Worm (Caenorhabditis elegans) whole organism, L2 larva: ENCODE data around the gene srh-72.

Experiments
- F13H6.1 ChIP-seq: sonication (generic microtip); optimal IDR thresholded peaks from 2 replicates; lab custom pipeline; 2016; ENCODE audit warnings: missing genetic modification characterization, missing compliant biosample characterization
- R02D3.7 ChIP-seq: fragments of 150-350 bp; optimal IDR thresholded peaks from 2 replicates; lab custom pipeline; 2014; ENCODE audit warnings: missing biosample characterization, missing genetic modification characterization
- Y55F3AM.14 ChIP-seq: fragments of 200-800 bp; sonication (Bioruptor generic); optimal IDR thresholded peaks from 2 replicates; lab custom pipeline; 2018; ENCODE audit warnings: mild to moderate bottlenecking, missing genetic modification characterization, missing compliant biosample characterization
- ZK546.5 ChIP-seq: sonication (generic microtip); optimal IDR thresholded peaks from 2 replicates; lab custom pipeline; 2017; ENCODE audit warnings: missing biosample characterization, missing genetic modification characterization
- alr-1 ChIP-seq: fragments of 150-350 bp; optimal IDR thresholded peaks from 2 replicates; lab custom pipeline; 2014; ENCODE audit warnings: missing biosample characterization, missing genetic modification characterization
- aly-2 ChIP-seq: fragments of 150-350 bp; optimal IDR thresholded peaks from 2 replicates; lab custom pipeline; 2014; ENCODE audit warnings: missing biosample characterization, missing genetic modification characterization
- ama-1 ChIP-seq: fragments of 150-350 bp; optimal IDR thresholded peaks from 2 replicates; lab custom pipeline; 2018; ENCODE audit warnings: inconsistent platforms
- blmp-1 ChIP-seq: sonication (generic microtip); optimal IDR thresholded peaks from 2 replicates; lab custom pipeline; 2017; ENCODE audit warnings: missing genetic modification characterization, mild to moderate bottlenecking, missing compliant biosample characterization, antibody characterized with exemption, moderate library complexity; ENCODE audit not compliant: insufficient read depth
- ceh-16 ChIP-seq: fragments of 150-350 bp; optimal IDR thresholded peaks from 2 replicates; lab custom pipeline; 2014; ENCODE audit warnings: missing biosample characterization, missing genetic modification characterization
- ceh-82 ChIP-seq: fragments of 150-350 bp; optimal IDR thresholded peaks from 2 replicates; lab custom pipeline; 2014; ENCODE audit warnings: missing biosample characterization, missing genetic modification characterization
- crh-2 ChIP-seq: sonication (generic microtip); optimal IDR thresholded peaks from 2 replicates; lab custom pipeline; 2017; ENCODE audit warnings: missing biosample characterization, missing genetic modification characterization
- dmd-4 ChIP-seq: sonication (generic microtip); optimal IDR thresholded peaks from 2 replicates; lab custom pipeline; 2017; ENCODE audit warnings: missing biosample characterization, missing genetic modification characterization
- egl-27 ChIP-seq: sonication (generic microtip); optimal IDR thresholded peaks from 3 replicates; lab custom pipeline; 2017; ENCODE audit warnings: missing biosample characterization, missing genetic modification reagents, missing genetic modification characterization
- elt-3 ChIP-seq: sonication (generic microtip); optimal IDR thresholded peaks from 2 replicates; lab custom pipeline; 2017; ENCODE audit warnings: missing biosample characterization, missing genetic modification characterization
- fos-1 ChIP-seq: fragments of 150-350 bp; optimal IDR thresholded peaks from 2 replicates; lab custom pipeline; 2014; ENCODE audit warnings: missing biosample characterization, missing genetic modification characterization
- gmeb-1 ChIP-seq: fragments of 150-350 bp; optimal IDR thresholded peaks from 2 replicates; lab custom pipeline; 2014; ENCODE audit warnings: missing biosample characterization, missing genetic modification characterization
- lin-13 ChIP-seq: fragments of 150-350 bp; optimal IDR thresholded peaks from 2 replicates; lab custom pipeline; 2014; ENCODE audit warnings: missing biosample characterization, missing genetic modification reagents, missing genetic modification characterization
- lsy-2 ChIP-seq, 2 experiments: fragments of 150-350 bp in 1 of 2; sonication (generic microtip) in 1 of 2; optimal IDR thresholded peaks; 2 replicates each; lab custom pipeline; 2014 to 2017; ENCODE audit warnings: missing biosample characterization in 2 of 2, missing genetic modification characterization in 2 of 2
- mab-5 ChIP-seq: fragments of 150-350 bp; optimal IDR thresholded peaks from 2 replicates; lab custom pipeline; 2014; ENCODE audit warnings: missing biosample characterization, missing genetic modification characterization
- mbf-1 ChIP-seq: sonication (generic microtip); optimal IDR thresholded peaks from 2 replicates; lab custom pipeline; 2017; ENCODE audit warnings: missing biosample characterization, missing genetic modification characterization
- mdl-1 ChIP-seq, 2 experiments: fragments of 150-350 bp in 1 of 2; sonication (generic microtip) in 1 of 2; optimal IDR thresholded peaks; 2 replicates each; lab custom pipeline; 2017; ENCODE audit warnings: missing biosample characterization in 2 of 2, missing genetic modification characterization in 2 of 2
- nhr-10 ChIP-seq: sonication (generic microtip); optimal IDR thresholded peaks from 2 replicates; lab custom pipeline; 2017; ENCODE audit warnings: missing biosample characterization, missing genetic modification characterization
- nhr-11 ChIP-seq: fragments of 150-350 bp; optimal IDR thresholded peaks from 2 replicates; lab custom pipeline; 2014; ENCODE audit warnings: missing biosample characterization, missing genetic modification characterization
- nhr-129 ChIP-seq: fragments of 150-350 bp; optimal IDR thresholded peaks from 2 replicates; lab custom pipeline; 2014; ENCODE audit warnings: missing biosample characterization, missing genetic modification characterization
- nhr-21 ChIP-seq: fragments of 150-350 bp; optimal IDR thresholded peaks from 2 replicates; lab custom pipeline; 2014; ENCODE audit warnings: missing biosample characterization, missing genetic modification characterization
- nhr-23 ChIP-seq: fragments of 150-350 bp; optimal IDR thresholded peaks from 2 replicates; lab custom pipeline; 2014; ENCODE audit warnings: missing biosample characterization, missing genetic modification reagents, missing genetic modification characterization
- nhr-237 ChIP-seq: fragments of 150-350 bp; optimal IDR thresholded peaks from 2 replicates; lab custom pipeline; 2014; ENCODE audit warnings: missing biosample characterization, missing genetic modification characterization
- nhr-25 ChIP-seq: fragments of 150-350 bp; sonication (generic microtip); optimal IDR thresholded peaks from 3 replicates; lab custom pipeline; 2014; ENCODE audit warnings: missing biosample characterization, missing genetic modification characterization
- nhr-77 ChIP-seq: fragments of 150-350 bp; optimal IDR thresholded peaks from 2 replicates; lab custom pipeline; 2014; ENCODE audit warnings: missing biosample characterization, missing genetic modification characterization
- sem-4 ChIP-seq: fragments of 150-350 bp; optimal IDR thresholded peaks from 2 replicates; lab custom pipeline; 2014; ENCODE audit warnings: missing biosample characterization, missing genetic modification reagents, missing genetic modification characterization
- skn-1 ChIP-seq: sonication (generic microtip); optimal IDR thresholded peaks from 2 replicates; lab custom pipeline; 2017; ENCODE audit warnings: missing biosample characterization, missing genetic modification characterization
- sma-9 ChIP-seq, 2 experiments: fragments of 150-350 bp in 1 of 2; sonication (generic microtip) in 1 of 2; optimal IDR thresholded peaks; 2 replicates each; lab custom pipeline; 2014 to 2016; ENCODE audit warnings: missing genetic modification characterization in 2 of 2, mild to moderate bottlenecking in 1 of 2, missing biosample characterization in 1 of 2, missing compliant biosample characterization in 1 of 2, missing genetic modification reagents in 1 of 2, moderate library complexity in 1 of 2
- snpc-4 ChIP-seq: fragments of 150-350 bp; optimal IDR thresholded peaks from 2 replicates; lab custom pipeline; 2014; ENCODE audit warnings: missing biosample characterization, missing genetic modification characterization
- unc-39 ChIP-seq: fragments of 150-350 bp; optimal IDR thresholded peaks from 2 replicates; lab custom pipeline; 2014; ENCODE audit warnings: missing biosample characterization, missing genetic modification characterization
- unc-55 ChIP-seq: fragments of 150-350 bp; sonication (generic microtip); optimal IDR thresholded peaks from 3 replicates; lab custom pipeline; 2014; ENCODE audit warnings: missing biosample characterization, missing genetic modification reagents, missing genetic modification characterization
- zag-1 ChIP-seq: fragments of 150-350 bp; optimal IDR thresholded peaks from 2 replicates; lab custom pipeline; 2014; ENCODE audit warnings: missing biosample characterization, missing genetic modification characterization
- ztf-4 ChIP-seq: fragments of 150-350 bp; optimal IDR thresholded peaks from 2 replicates; lab custom pipeline; 2014; ENCODE audit warnings: missing biosample characterization, missing genetic modification characterization

srh-72 gene

DNA sequence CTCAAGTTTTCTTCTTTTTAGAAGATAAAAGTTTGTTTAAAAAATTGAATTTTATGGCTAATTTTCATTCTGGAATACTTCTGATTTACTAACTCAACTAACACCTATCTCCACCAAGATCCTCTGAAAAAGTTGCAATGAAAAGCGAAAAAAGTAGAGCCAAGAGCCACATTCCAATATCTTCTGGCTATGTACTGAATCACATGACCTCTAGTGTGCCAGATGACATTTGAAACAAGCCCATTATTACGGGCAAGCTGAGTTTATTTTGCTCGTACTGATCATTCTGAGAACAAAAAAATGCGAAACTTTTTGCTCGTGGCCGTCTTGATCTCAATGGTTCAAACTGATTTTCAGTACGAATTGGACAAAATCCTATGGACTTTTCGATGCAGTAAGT is 38.7 kb upstream of the srh-72 start, which contains the start of gene irld-36:
Gene irld-36, plus strand, starts transcription at position 301 of the 400 bp plus-strand sequence.
- TF ChIP-seq crh-2 (tag; lab: Kevin White, UChicago) = no peak
- no peak for TF ChIP-seq R02D3.7 (tag; lab: Kevin White, UChicago)
- no peak for TF ChIP-seq blmp-1 (tag; lab: Kevin White, UChicago)
- no peak for TF ChIP-seq mab-5 (tag; lab: Kevin White, UChicago)
- no peak for TF ChIP-seq nhr-21 (tag; lab: Kevin White, UChicago)
- TF ChIP-seq nhr-77 = no peak
- TF ChIP-seq nhr-10 (tag; lab: Kevin White, UChicago) = no peak
- TF ChIP-seq ama-1 (lab: Kevin White, UChicago) = no peak
- no peak for TF ChIP-seq ZK546.5 (tag; lab: Kevin White, UChicago)
- TF ChIP-seq unc-55 (GFP tag; lab: Kevin White, UChicago) = no peak
- TF ChIP-seq skn-1 (tag; lab: Kevin White, UChicago) = no peak
- no peak for TF ChIP-seq egl-27 (tag; lab: Kevin White, UChicago)
- no peak for TF ChIP-seq lsy-2 (tag; optimal IDR thresholded peaks at IDR 0.05; lab: Kevin White, UChicago)
- TF ChIP-seq nhr-237 (tag; lab: Kevin White, UChicago) = no peak

DNA sequence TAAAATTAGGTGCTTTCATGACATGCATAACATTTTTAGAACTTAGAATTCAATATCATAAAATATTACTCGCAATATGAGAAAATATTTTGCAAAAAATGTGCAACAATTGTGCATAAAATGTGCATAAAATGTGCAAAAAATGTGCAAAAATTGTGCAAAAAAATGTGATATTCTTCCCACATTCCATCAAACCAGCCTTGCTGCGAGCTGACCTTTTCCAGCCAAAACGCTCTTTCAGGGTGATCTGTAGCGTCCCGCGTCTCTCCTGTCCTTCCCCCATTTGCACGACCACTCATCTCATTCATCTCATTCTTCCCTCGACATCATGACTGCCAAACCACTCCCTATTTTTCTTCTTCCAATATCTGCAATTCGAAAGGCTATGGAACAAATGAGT is 35.7 kb upstream of the srh-72 start, which contains the start of gene fbxb-17:
Gene fbxb-17, plus strand, starts transcription at position 301 of the 400 bp plus-strand sequence.
- TF ChIP-seq egl-27 (tag; lab: Kevin White, UChicago) = no peak
- TF ChIP-seq nhr-23 (tag; lab: Kevin White, UChicago) = peak; percentile 1

DNA sequence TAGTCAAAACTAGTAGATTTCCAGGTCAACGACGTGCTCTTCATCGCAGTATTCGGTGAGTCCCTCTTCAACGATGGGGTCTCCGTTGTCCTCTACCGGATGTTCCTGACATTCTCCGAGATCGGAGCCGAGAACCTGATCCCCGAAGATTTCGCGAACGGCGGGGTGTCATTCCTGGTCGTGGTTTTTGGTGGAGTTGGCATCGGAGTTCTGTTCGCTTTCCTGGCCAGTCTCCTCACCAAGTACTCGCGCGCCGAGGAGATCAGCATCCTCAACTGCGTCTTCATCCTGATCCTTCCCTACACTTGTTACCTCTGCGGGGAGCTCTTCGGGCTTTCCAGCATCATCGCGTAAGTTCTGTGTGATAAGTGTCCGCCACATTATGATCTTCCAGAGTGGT is 32.3 kb upstream of the srh-72 start:
- TF ChIP-seq mdl-1 (tag; optimal IDR thresholded peaks at IDR 0.05; lab: Kevin White, UChicago) (no peak), zag-1 (tag; lab: Kevin White, UChicago) (no peak), nhr-237 (tag; lab: Kevin White, UChicago) (no peak), dmd-4 (tag; lab: Kevin White, UChicago) (no peak), fos-1 (no peak), blmp-1 (tag; lab: Kevin White, UChicago) (no peak), lin-13 (GFP tag; lab: Kevin White, UChicago) (no peak), gmeb-1 (no peak), aly-2 (tag; lab: Kevin White, UChicago) (no peak), sem-4 (tag; lab: Kevin White, UChicago) (no peak), ceh-16 (tag; lab: Kevin White, UChicago) (no peak), Y55F3AM.14 (no peak)

ce11 chrII:1670985-1671384 is 30.6 kb upstream of the srh-72 start:
- TF ChIP-seq unc-39 (tag; lab: Kevin White, UChicago) (no peak), sma-9 (GFP tag; optimal IDR thresholded peaks at IDR 0.05; lab: Kevin White, UChicago) (no peak), sma-9 (tag; optimal IDR thresholded peaks at IDR 0.05; lab: Kevin White, UChicago) (no peak), elt-3 (tag; lab: Kevin White, UChicago) (no peak), nhr-25 (tag; lab: Kevin White, UChicago) (no peak), lin-13 (GFP tag; lab: Kevin White, UChicago) (no peak), blmp-1 (tag; lab: Kevin White, UChicago) (no peak), zag-1 (tag; lab: Kevin White, UChicago) (no peak), nhr-237 (tag; lab: Kevin White, UChicago) (no peak), ama-1 (lab: Kevin White, UChicago) (no peak), F13H6.1 (tag; lab: Kevin White, UChicago) (no peak), ZK546.5 (tag; lab: Kevin White, UChicago) (no peak), ceh-82 (no peak), nhr-129 (tag; lab: Kevin White, UChicago) (no peak), alr-1 (tag; lab: Kevin White, UChicago) (no peak), mbf-1 (tag; lab: Kevin White, UChicago) (no peak), nhr-11 (tag; lab: Kevin White, UChicago) (no peak), snpc-4 (tag; lab: Kevin White, UChicago) (no peak), ztf-4 (tag; lab: Kevin White, UChicago) (no peak), egl-27 (tag; lab: Kevin White, UChicago) (no peak), Y55F3AM.14 (no peak)
